Worm (Caenorhabditis elegans) whole organism, early embryonic: ENCODE data around the gene R06B9.5.

Experiments used
- B0310.2 ChIP-seq: sonication (generic microtip); optimal IDR thresholded peaks from 2 replicates; lab custom pipeline; 2016; ENCODE audit warnings: mild to moderate bottlenecking, missing genetic modification characterization, missing compliant biosample characterization
- F13C5.2 ChIP-seq: sonication (generic microtip); optimal IDR thresholded peaks from 2 replicates; lab custom pipeline; 2017; ENCODE audit warnings: mild to moderate bottlenecking, missing genetic modification characterization, inconsistent platforms, missing compliant biosample characterization
- aly-1 ChIP-seq: sonication (generic microtip); optimal IDR thresholded peaks from 2 replicates; lab custom pipeline; 2016; ENCODE audit warnings: missing genetic modification characterization, missing compliant biosample characterization
- ama-1 ChIP-seq: fragments of 150-350 bp; optimal IDR thresholded peaks from 2 replicates; lab custom pipeline; 2014
- ceh-13 ChIP-seq: fragments of 200-800 bp; sonication (Bioruptor generic); optimal IDR thresholded peaks from 2 replicates; lab custom pipeline; 2018; ENCODE audit warnings: mild to moderate bottlenecking, missing genetic modification characterization, missing compliant biosample characterization
- ceh-36 ChIP-seq: sonication (generic microtip); optimal IDR thresholded peaks from 2 replicates; lab custom pipeline; 2016; ENCODE audit warnings: missing genetic modification characterization, inconsistent platforms, missing compliant biosample characterization
- ets-7 ChIP-seq: sonication (generic microtip); optimal IDR thresholded peaks from 2 replicates; lab custom pipeline; 2016; ENCODE audit warnings: missing genotype, missing genetic modification characterization, missing compliant biosample characterization
- flt-1 ChIP-seq: fragments of 200-800 bp; sonication (Bioruptor generic); IDR thresholded peaks from 2 replicates; pipeline ENCODE4 v1.3.6; 2022; ENCODE audit warnings: missing genetic modification characterization, missing compliant biosample characterization
- hmbx-1 ChIP-seq: sonication (generic microtip); optimal IDR thresholded peaks from 2 replicates; lab custom pipeline; 2016; ENCODE audit warnings: mild to moderate bottlenecking, missing genetic modification characterization, missing compliant biosample characterization
- hmg-4 ChIP-seq: fragments of 200-800 bp; sonication (Bioruptor generic); optimal IDR thresholded peaks from 2 replicates; lab custom pipeline; 2018; ENCODE audit warnings: mild to moderate bottlenecking, missing genetic modification characterization, missing compliant biosample characterization
- hnd-1 ChIP-seq: sonication (generic microtip); optimal IDR thresholded peaks from 2 replicates; lab custom pipeline; 2016; ENCODE audit warnings: missing genetic modification characterization, missing compliant biosample characterization
- pes-1 ChIP-seq: fragments of 200-800 bp; sonication (Bioruptor generic); IDR thresholded peaks from 2 replicates; pipeline ENCODE4 v1.3.6; 2022; ENCODE audit warnings: missing genetic modification reagents, missing genetic modification characterization, missing compliant biosample characterization
- scrt-1 ChIP-seq: fragments of 200-800 bp; sonication (Bioruptor generic); IDR thresholded peaks from 2 replicates; pipeline ENCODE4 v1.3.6; 2022; ENCODE audit warnings: missing genetic modification characterization, missing compliant biosample characterization
- sea-1 ChIP-seq: fragments of 200-800 bp; sonication (Bioruptor generic); conservative IDR thresholded peaks from 2 replicates; pipeline ENCODE4 v1.3.6; 2022; ENCODE audit warnings: missing genetic modification characterization, missing compliant biosample characterization
- tbx-11 ChIP-seq: fragments of 200-800 bp; sonication (Bioruptor generic); IDR thresholded peaks from 2 replicates; pipeline ENCODE4 v1.3.6; 2022; ENCODE audit warnings: missing genetic modification characterization, missing compliant biosample characterization
- tbx-37 ChIP-seq: fragments of 200-800 bp; sonication (Bioruptor generic); conservative IDR thresholded peaks from 2 replicates; pipeline ENCODE4 v1.3.6; 2022; ENCODE audit warnings: missing genetic modification reagents, missing genetic modification characterization, missing compliant biosample characterization
- tra-4 ChIP-seq: sonication (generic microtip); optimal IDR thresholded peaks from 2 replicates; lab custom pipeline; 2017; ENCODE audit warnings: missing genetic modification characterization, missing compliant biosample characterization

R06B9.5 gene

DNA sequence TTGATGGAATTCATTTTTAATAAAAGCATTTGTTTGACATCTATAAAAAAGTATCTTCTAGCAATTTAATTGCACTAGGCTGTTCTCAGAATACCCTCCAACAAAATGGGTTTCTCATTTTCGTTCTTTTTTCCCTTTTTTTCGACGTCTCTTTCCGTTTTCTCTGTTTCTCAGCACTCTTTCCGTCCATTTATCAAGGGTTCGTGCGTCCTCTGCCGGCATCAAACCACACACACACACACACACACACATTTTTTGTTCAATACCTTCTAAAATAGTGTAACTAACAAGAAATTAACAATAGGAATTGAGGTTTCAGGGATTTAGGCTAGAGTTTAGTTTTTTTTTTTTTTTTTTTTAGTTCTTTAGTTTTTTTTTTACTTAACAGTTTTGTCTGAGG is 20.1 kb downstream of the R06B9.5 start:
- TF ChIP-seq hnd-1 (tag; lab: Kevin White, UChicago): no peak
- TF ChIP-seq ama-1 (lab: Kevin White, UChicago): no peak
- no peak for TF ChIP-seq tbx-37 (GFP tag; lab: Robert Waterston, UW)
- TF ChIP-seq ets-7 (tag; lab: Kevin White, UChicago): no peak
- no peak for TF ChIP-seq tbx-11 (GFP tag; lab: Robert Waterston, UW)
- TF ChIP-seq B0310.2 (tag; lab: Kevin White, UChicago): no peak

DNA sequence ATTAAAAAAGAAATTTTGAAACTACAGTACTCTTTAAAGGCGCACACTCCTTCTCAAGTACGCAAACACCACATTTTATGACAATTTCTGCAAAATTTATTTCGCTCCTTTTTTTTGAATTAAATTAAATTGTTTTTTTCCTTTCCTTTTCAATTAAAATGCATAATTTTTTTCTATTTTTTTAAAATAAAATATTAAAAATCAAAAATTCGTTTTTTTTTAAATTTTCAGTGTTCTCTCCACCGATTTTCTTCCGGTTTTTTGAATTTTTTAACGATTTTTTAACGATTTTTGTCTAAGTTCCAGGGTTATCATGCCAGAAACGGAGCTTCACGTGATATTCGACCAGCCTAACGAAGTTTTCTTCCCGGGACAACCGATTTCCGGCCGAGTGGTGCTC is 22.0 kb downstream of the R06B9.5 start, which contains the start of gene arrd-13:
Gene arrd-13, plus strand, starts transcription at position 301 of the 400 bp plus-strand sequence.
- TF ChIP-seq scrt-1 (GFP tag; lab: Robert Waterston, UW) (no peak), tra-4 (tag; lab: Kevin White, UChicago) (no peak), B0310.2 (tag; lab: Kevin White, UChicago) (no peak), F13C5.2 (tag; lab: Kevin White, UChicago) (no peak), pes-1 (GFP tag; lab: Robert Waterston, UW) (no peak), aly-1 (tag; lab: Kevin White, UChicago) (no peak), hmg-4 (GFP tag; lab: Kevin White, UChicago) (no peak), hmbx-1 (no peak), ets-7 (tag; lab: Kevin White, UChicago) (no peak), sea-1 (no peak), tbx-37 (GFP tag; lab: Robert Waterston, UW) (no peak)

DNA sequence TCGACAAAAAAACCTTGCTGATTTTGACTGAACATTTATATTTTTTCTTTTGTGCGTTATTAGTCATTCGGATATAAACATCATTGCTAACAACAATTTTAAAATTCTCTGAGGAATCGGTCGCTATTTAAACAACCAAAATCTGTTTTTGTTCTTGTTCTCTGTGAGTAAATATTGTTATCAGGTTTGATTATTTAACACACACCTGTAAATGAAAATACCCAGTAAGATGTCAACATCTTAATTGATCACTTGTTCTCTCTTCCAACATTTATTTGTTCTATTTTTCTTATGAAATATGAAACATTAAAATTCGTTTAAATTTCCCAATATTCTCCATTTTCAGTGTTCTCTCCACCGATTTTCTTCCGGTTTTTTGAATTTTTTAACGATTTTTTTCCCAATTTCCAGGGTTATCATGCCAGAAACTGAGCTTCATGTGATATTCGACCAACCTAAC is 26.9 kb downstream of the R06B9.5 start, which contains the start of gene arrd-11:
Gene arrd-11, plus strand, starts transcription at position 410 of the 460 bp plus-strand sequence.
- TF ChIP-seq hnd-1 (tag; lab: Kevin White, UChicago) (no peak), sea-1 (no peak), aly-1 (tag; lab: Kevin White, UChicago) (no peak), flt-1 (GFP tag; lab: Robert Waterston, UW) (no peak), B0310.2 (tag; lab: Kevin White, UChicago) (no peak), pes-1 (GFP tag; lab: Robert Waterston, UW) (no peak), hmg-4 (GFP tag; lab: Kevin White, UChicago) (no peak), tbx-11 (GFP tag; lab: Robert Waterston, UW) (no peak), ama-1 (lab: Kevin White, UChicago) (no peak), ets-7 (tag; lab: Kevin White, UChicago) (no peak), ceh-13 (no peak)

DNA sequence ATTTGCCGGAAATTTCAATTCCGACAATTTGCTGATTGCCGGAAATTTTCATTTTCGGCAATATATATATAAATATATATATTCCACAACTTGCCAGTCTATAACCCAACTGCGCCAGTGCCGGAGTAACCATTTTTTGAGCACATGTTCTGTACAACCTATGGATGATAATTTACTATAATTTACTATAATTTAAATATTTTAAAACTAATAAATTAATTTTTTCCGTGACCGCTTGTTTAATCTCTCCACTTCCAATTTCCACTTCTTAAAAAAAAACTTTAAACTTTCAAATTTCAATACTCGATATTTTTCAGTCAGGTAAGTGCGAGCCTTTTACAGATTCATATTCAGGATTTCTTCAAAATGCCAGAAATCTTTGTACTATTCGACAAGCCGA is 29.8 kb downstream of the R06B9.5 start, which contains the start of gene arrd-12:
Gene arrd-12, plus strand, starts transcription at position 301 of the 400 bp plus-strand sequence.
- no peak for TF ChIP-seq tbx-11 (GFP tag; lab: Robert Waterston, UW)
- TF ChIP-seq hnd-1 (tag; lab: Kevin White, UChicago): no peak
- TF ChIP-seq ceh-13: no peak
- no peak for TF ChIP-seq ets-7 (tag; lab: Kevin White, UChicago)
- TF ChIP-seq sea-1: no peak
- TF ChIP-seq hmbx-1: no peak

DNA sequence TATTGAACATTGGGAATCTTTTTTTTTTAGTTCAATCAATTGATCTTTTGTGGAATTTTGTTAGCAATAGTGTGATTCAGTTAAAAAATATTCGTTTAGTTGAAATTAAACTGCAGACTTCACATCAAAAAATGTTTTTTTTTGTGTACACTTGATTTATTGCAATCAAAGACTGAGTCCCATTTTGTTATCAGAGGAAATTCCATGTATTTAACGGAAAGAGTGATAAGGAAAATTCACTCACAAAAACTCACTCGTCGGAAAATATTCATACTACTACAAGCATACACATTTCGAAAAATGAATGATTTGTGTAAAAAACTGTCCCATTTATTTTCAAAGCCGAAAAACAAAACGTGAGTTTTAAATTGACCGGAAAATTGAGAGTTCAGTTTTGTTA is 35.2 kb downstream of the R06B9.5 start, which contains the start of gene C01B9.1:
Gene C01B9.1, plus strand, starts transcription at position 241 of the 400 bp plus-strand sequence.
- TF ChIP-seq B0310.2 (tag; lab: Kevin White, UChicago) (no peak), hnd-1 (tag; lab: Kevin White, UChicago) (no peak), pes-1 (GFP tag; lab: Robert Waterston, UW) (no peak), scrt-1 (GFP tag; lab: Robert Waterston, UW) (no peak), flt-1 (GFP tag; lab: Robert Waterston, UW) (no peak), tbx-37 (GFP tag; lab: Robert Waterston, UW) (no peak), ama-1 (lab: Kevin White, UChicago) (no peak)

DNA sequence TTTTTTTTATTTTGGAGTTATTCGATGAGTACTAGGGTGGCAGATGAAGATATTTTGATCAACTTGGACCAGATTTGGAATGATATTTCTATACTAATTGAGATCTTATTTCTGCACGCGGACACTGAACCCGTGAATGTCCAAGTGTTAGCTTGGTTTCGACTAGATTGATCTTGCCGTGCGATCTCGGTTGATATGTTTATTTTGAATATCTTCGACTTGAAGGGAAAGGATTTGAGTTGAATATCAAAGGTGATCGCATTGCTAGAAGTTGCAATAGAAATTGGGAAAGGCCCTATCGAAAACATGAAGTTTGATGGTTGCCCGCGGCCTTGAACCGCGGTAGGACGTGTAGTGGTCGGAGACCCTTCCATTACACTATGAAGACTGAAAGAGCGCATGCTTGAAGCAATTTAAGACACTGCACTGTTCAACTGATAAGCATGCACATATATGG is 44.7 kb downstream of the R06B9.5 start:
- TF ChIP-seq hnd-1 (tag; lab: Kevin White, UChicago) (no peak), ceh-36 (no peak), F13C5.2 (tag; lab: Kevin White, UChicago) (no peak), ets-7 (tag; lab: Kevin White, UChicago) (no peak), tbx-11 (GFP tag; lab: Robert Waterston, UW) (no peak), pes-1 (GFP tag; lab: Robert Waterston, UW) (no peak), tbx-37 (GFP tag; lab: Robert Waterston, UW) (no peak), scrt-1 (GFP tag; lab: Robert Waterston, UW) (no peak), hmbx-1 (no peak), tra-4 (tag; lab: Kevin White, UChicago) (no peak), hmg-4 (GFP tag; lab: Kevin White, UChicago) (no peak), ceh-13 (no peak), ama-1 (lab: Kevin White, UChicago) (no peak), aly-1 (tag; lab: Kevin White, UChicago) (no peak), B0310.2 (tag; lab: Kevin White, UChicago) (no peak), flt-1 (GFP tag; lab: Robert Waterston, UW) (no peak), sea-1 (no peak)

DNA sequence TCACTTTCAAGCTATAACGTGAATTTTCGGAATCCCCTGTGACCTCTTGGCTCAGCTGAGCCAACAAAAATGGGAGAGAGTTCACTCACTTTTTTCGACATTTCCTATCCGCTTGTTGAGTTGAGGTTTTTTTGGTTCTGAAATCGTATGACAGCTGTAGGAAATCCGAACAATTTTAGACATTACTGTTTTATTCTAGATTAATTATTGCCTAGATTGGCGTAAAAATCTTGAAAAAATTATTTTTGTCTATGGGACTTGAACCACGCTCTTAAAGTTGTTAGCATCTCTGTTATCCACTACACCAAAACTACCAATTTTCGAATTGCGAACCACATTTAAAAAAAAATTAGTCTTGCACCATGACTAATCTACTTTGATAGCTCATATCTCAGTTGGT is 47.8 kb downstream of the R06B9.5 start, which contains the start of gene C01B9.4:
Gene C01B9.4, minus strand, starts transcription at position 101 of the 400 bp plus-strand sequence.
- no peak for TF ChIP-seq sea-1
- no peak for TF ChIP-seq tra-4 (tag; lab: Kevin White, UChicago)
- no peak for TF ChIP-seq ets-7 (tag; lab: Kevin White, UChicago)
- TF ChIP-seq F13C5.2 (tag; lab: Kevin White, UChicago): no peak
- no peak for TF ChIP-seq tbx-37 (GFP tag; lab: Robert Waterston, UW)
- TF ChIP-seq B0310.2 (tag; lab: Kevin White, UChicago): no peak
- no peak for TF ChIP-seq ama-1 (lab: Kevin White, UChicago)
- TF ChIP-seq hnd-1 (tag; lab: Kevin White, UChicago): no peak
- no peak for TF ChIP-seq pes-1 (GFP tag; lab: Robert Waterston, UW)
- no peak for TF ChIP-seq aly-1 (tag; lab: Kevin White, UChicago)
- no peak for TF ChIP-seq scrt-1 (GFP tag; lab: Robert Waterston, UW)
